Fruit fly (Drosophila melanogaster) whole organism, embryonic: ENCODE data around the gene Indy.

Experiments
- Bdp1 ChIP-seq: fragments of 200-800 bp; sonication (Bioruptor generic); optimal IDR thresholded peaks from 3 replicates; lab custom pipeline; 2016; ENCODE audit warnings: missing biosample characterization, missing genetic modification characterization
- CG10147 ChIP-seq: fragments of 200-800 bp; sonication (Bioruptor generic); optimal IDR thresholded peaks from 2 replicates; lab custom pipeline; 2019; ENCODE audit warnings: missing biosample characterization, mild to moderate bottlenecking, missing genetic modification characterization, moderate library complexity
- CG10431 ChIP-seq: fragments of 200-800 bp; sonication (Bioruptor generic); optimal IDR thresholded peaks from 3 replicates; lab custom pipeline; 2018; ENCODE audit warnings: missing biosample characterization, mild to moderate bottlenecking, missing genetic modification characterization
- CG11247 ChIP-seq: fragments of 200-800 bp; sonication (Bioruptor generic); IDR thresholded peaks from 2 replicates; pipeline ENCODE4 v1.3.6; 2022; ENCODE audit warnings: missing biosample characterization, missing genetic modification characterization
- CG11398 ChIP-seq: fragments of 200-800 bp; sonication (Bioruptor generic); optimal IDR thresholded peaks from 2 replicates; lab custom pipeline; 2016; ENCODE audit warnings: missing biosample characterization, missing genetic modification characterization
- CG12942 ChIP-seq: fragments of 200-800 bp; sonication (Bioruptor generic); optimal IDR thresholded peaks from 3 replicates; lab custom pipeline; 2016; ENCODE audit warnings: missing biosample characterization, missing genetic modification characterization
- CG13287 ChIP-seq: fragments of 200-800 bp; sonication (Bioruptor generic); IDR thresholded peaks from 2 replicates; pipeline ENCODE4 v1.3.6; 2022; ENCODE audit warnings: missing biosample characterization, missing genetic modification characterization; ENCODE audit not compliant: partially characterized antibody
- CG13296 ChIP-seq: fragments of 200-800 bp; sonication (Bioruptor generic); optimal IDR thresholded peaks from 3 replicates; lab custom pipeline; 2018; ENCODE audit warnings: missing biosample characterization, mild to moderate bottlenecking, missing genetic modification characterization
- CG15269 ChIP-seq: fragments of 200-800 bp; sonication (Bioruptor generic); optimal IDR thresholded peaks from 2 replicates; lab custom pipeline; 2018; ENCODE audit warnings: missing biosample characterization, mild to moderate bottlenecking, missing genetic modification characterization, moderate library complexity
- CG1603 ChIP-seq: fragments of 200-800 bp; sonication (Bioruptor generic); optimal IDR thresholded peaks from 2 replicates; lab custom pipeline; 2019; ENCODE audit warnings: missing biosample characterization, mild to moderate bottlenecking, missing genetic modification characterization, moderate library complexity
- CG17568 ChIP-seq: fragments of 200-800 bp; sonication (Bioruptor generic); optimal IDR thresholded peaks from 2 replicates; lab custom pipeline; 2018; ENCODE audit warnings: missing biosample characterization, mild to moderate bottlenecking, missing genetic modification characterization, moderate library complexity
- CG2202 ChIP-seq: fragments of 200-800 bp; sonication (Bioruptor generic); optimal IDR thresholded peaks from 2 replicates; lab custom pipeline; 2018; ENCODE audit warnings: missing biosample characterization, mild to moderate bottlenecking, missing genetic modification characterization
- CG2678 ChIP-seq: fragments of 200-800 bp; sonication (Bioruptor generic); optimal IDR thresholded peaks from 3 replicates; lab custom pipeline; 2019; ENCODE audit warnings: missing biosample characterization, mild to moderate bottlenecking, missing genetic modification characterization, moderate library complexity
- CG31365 ChIP-seq: fragments of 200-800 bp; sonication (Bioruptor generic); optimal IDR thresholded peaks from 2 replicates; lab custom pipeline; 2018; ENCODE audit warnings: missing biosample characterization, mild to moderate bottlenecking, missing genetic modification characterization
- CG33557 ChIP-seq: fragments of 200-800 bp; sonication (Bioruptor generic); optimal IDR thresholded peaks from 2 replicates; lab custom pipeline; 2019; ENCODE audit warnings: missing biosample characterization, mild to moderate bottlenecking, missing genetic modification characterization, moderate library complexity
- CG4360 ChIP-seq: fragments of 200-800 bp; sonication (Bioruptor generic); IDR thresholded peaks from 2 replicates; pipeline ENCODE4 v1.3.6; 2022; ENCODE audit warnings: missing biosample characterization, missing genetic modification characterization
- CG43689 ChIP-seq: fragments of 200-800 bp; sonication (Bioruptor generic); IDR thresholded peaks from 2 replicates; pipeline ENCODE4 v1.3.6; 2022; ENCODE audit warnings: missing biosample characterization, missing genetic modification characterization
- CG6683 ChIP-seq: fragments of 200-800 bp; sonication (Bioruptor generic); optimal IDR thresholded peaks from 2 replicates; lab custom pipeline; 2017; ENCODE audit warnings: missing biosample characterization, mild to moderate bottlenecking, missing genetic modification characterization, missing genetic modification reagents
- CG6765 ChIP-seq: fragments of 200-800 bp; sonication (Bioruptor generic); optimal IDR thresholded peaks from 3 replicates; lab custom pipeline; 2017; ENCODE audit warnings: missing biosample characterization, mild to moderate bottlenecking, missing genetic modification characterization
- CG7556 ChIP-seq: fragments of 200-800 bp; sonication (Bioruptor generic); optimal IDR thresholded peaks from 2 replicates; lab custom pipeline; 2017; ENCODE audit warnings: missing biosample characterization, mild to moderate bottlenecking, missing genetic modification characterization
- CG7987 ChIP-seq: fragments of 200-800 bp; sonication (Bioruptor generic); optimal IDR thresholded peaks from 2 replicates; lab custom pipeline; 2018; ENCODE audit warnings: missing biosample characterization, mild to moderate bottlenecking, missing genetic modification characterization, moderate library complexity
- CTCF ChIP-seq: fragments of 200-800 bp; sonication (Bioruptor generic); optimal IDR thresholded peaks from 2 replicates; lab custom pipeline; 2017; ENCODE audit warnings: missing biosample characterization, mild to moderate bottlenecking, missing genetic modification characterization, moderate library complexity
- Dbx ChIP-seq: fragments of 200-800 bp; sonication (Bioruptor generic); IDR thresholded peaks from 3 replicates; pipeline ENCODE4 v1.3.6; 2022; ENCODE audit warnings: missing biosample characterization, missing genetic modification characterization
- ERR ChIP-seq: fragments of 200-800 bp; sonication (Bioruptor generic); optimal IDR thresholded peaks from 2 replicates; lab custom pipeline; 2016; ENCODE audit warnings: missing biosample characterization, missing genetic modification characterization
- Elba2 ChIP-seq: fragments of 200-800 bp; sonication (Bioruptor generic); optimal IDR thresholded peaks from 3 replicates; lab custom pipeline; 2016; ENCODE audit warnings: missing biosample characterization, missing genetic modification characterization
- HLH54F ChIP-seq: fragments of 200-800 bp; sonication (Bioruptor generic); optimal IDR thresholded peaks from 3 replicates; lab custom pipeline; 2016; ENCODE audit warnings: missing biosample characterization, missing genetic modification characterization
- Lpt ChIP-seq: fragments of >200 bp; optimal IDR thresholded peaks from 2 replicates; lab custom pipeline; 2018; ENCODE audit warnings: missing biosample characterization, missing genetic modification characterization
- Rfx ChIP-seq: fragments of 200-800 bp; sonication (Bioruptor generic); IDR thresholded peaks from 2 replicates; pipeline ENCODE4 v1.3.6; 2022; ENCODE audit warnings: missing biosample characterization, missing genetic modification characterization
- Scr ChIP-seq: fragments of 200-800 bp; sonication (Bioruptor generic); IDR thresholded peaks from 2 replicates; pipeline ENCODE4 v1.3.6; 2022; ENCODE audit warnings: missing biosample characterization, missing genetic modification characterization; ENCODE audit not compliant: partially characterized antibody
- Usf ChIP-seq: fragments of 200-800 bp; sonication (Bioruptor generic); optimal IDR thresholded peaks from 2 replicates; lab custom pipeline; 2017; ENCODE audit warnings: missing genotype, missing biosample characterization, missing genetic modification characterization
- al ChIP-seq: fragments of 200-800 bp; sonication (Bioruptor generic); IDR thresholded peaks from 2 replicates; pipeline ENCODE4 v1.3.6; 2022; ENCODE audit warnings: missing biosample characterization, missing genetic modification characterization
- ash1 ChIP-seq: fragments of 200-800 bp; sonication (Bioruptor generic); optimal IDR thresholded peaks from 2 replicates; lab custom pipeline; 2018; ENCODE audit warnings: missing biosample characterization, mild to moderate bottlenecking, missing genetic modification characterization
- chinmo ChIP-seq: fragments of 200-800 bp; sonication (Bioruptor generic); IDR thresholded peaks from 4 replicates; pipeline ENCODE4 v1.3.6; 2022; ENCODE audit warnings: missing biosample characterization, missing genetic modification characterization; ENCODE audit not compliant: partially characterized antibody
- corto ChIP-seq: fragments of 200-800 bp; sonication (Bioruptor generic); optimal IDR thresholded peaks from 2 replicates; lab custom pipeline; 2016; ENCODE audit warnings: missing biosample characterization, mild to moderate bottlenecking, missing genetic modification characterization, moderate library complexity
- crol ChIP-seq: fragments of 200-800 bp; sonication (Bioruptor generic); IDR thresholded peaks from 2 replicates; pipeline ENCODE4 v1.3.6; 2022; ENCODE audit warnings: missing biosample characterization, missing genetic modification characterization
- dimm ChIP-seq: fragments of 200-800 bp; sonication (Bioruptor generic); IDR thresholded peaks from 2 replicates; pipeline ENCODE4 v1.3.6; 2022; ENCODE audit warnings: missing biosample characterization, missing genetic modification characterization
- dmrt99B ChIP-seq: fragments of 200-800 bp; sonication (Bioruptor generic); optimal IDR thresholded peaks from 2 replicates; lab custom pipeline; 2018; ENCODE audit warnings: missing biosample characterization, mild to moderate bottlenecking, missing genetic modification characterization, moderate library complexity
- gsb-n ChIP-seq: fragments of 200-800 bp; sonication (Bioruptor generic); optimal IDR thresholded peaks from 3 replicates; lab custom pipeline; 2018; ENCODE audit warnings: missing biosample characterization, mild to moderate bottlenecking, missing genetic modification characterization
- gt ChIP-seq: fragments of 200-800 bp; sonication (Bioruptor generic); IDR thresholded peaks from 2 replicates; pipeline ENCODE4 v1.3.6; 2022; ENCODE audit warnings: missing biosample characterization, missing genetic modification characterization
- hb ChIP-seq: fragments of 200-800 bp; sonication (Bioruptor generic); IDR thresholded peaks from 3 replicates; pipeline ENCODE4 v1.3.6; 2022; ENCODE audit warnings: missing biosample characterization, missing genetic modification characterization; ENCODE audit not compliant: partially characterized antibody
- oc ChIP-seq: fragments of 200-800 bp; sonication (Bioruptor generic); optimal IDR thresholded peaks from 2 replicates; lab custom pipeline; 2018; ENCODE audit warnings: missing biosample characterization, mild to moderate bottlenecking, missing genetic modification characterization, moderate library complexity
- pan ChIP-seq, 4 experiments: fragments of >200 bp in 3 of 4; fragments of 200-800 bp in 1 of 4; sonication (Bioruptor generic) in 1 of 4; optimal IDR thresholded peaks in 3 of 4; IDR thresholded peaks in 1 of 4; 2 replicates each; pipeline versions ENCODE4 v1.3.6 to Lab custom; 2017 to 2022; ENCODE audit warnings: missing biosample characterization in 2 of 4, missing genetic modification characterization in 2 of 4, mixed read lengths in 1 of 4
- pros ChIP-seq: fragments of 200-800 bp; sonication (Bioruptor generic); optimal IDR thresholded peaks from 3 replicates; lab custom pipeline; 2019; ENCODE audit warnings: missing biosample characterization, mild to moderate bottlenecking, missing genetic modification characterization, moderate library complexity
- repo ChIP-seq: fragments of 200-800 bp; sonication (Bioruptor generic); optimal IDR thresholded peaks from 2 replicates; lab custom pipeline; 2016; ENCODE audit warnings: missing biosample characterization, missing genetic modification characterization
- ro ChIP-seq: fragments of 200-800 bp; sonication (Bioruptor generic); IDR thresholded peaks from 2 replicates; pipeline ENCODE4 v1.3.6; 2022; ENCODE audit warnings: missing biosample characterization, missing genetic modification characterization
- row ChIP-seq: fragments of 200-800 bp; sonication (Bioruptor generic); IDR thresholded peaks from 3 replicates; pipeline ENCODE4 v1.3.6; 2022; ENCODE audit warnings: missing biosample characterization, missing genetic modification characterization
- tgo ChIP-seq: fragments of 200-800 bp; sonication (Bioruptor generic); IDR thresholded peaks from 3 replicates; pipeline ENCODE4 v1.3.6; 2022; ENCODE audit warnings: missing biosample characterization, missing genetic modification characterization
- tio ChIP-seq: fragments of 200-800 bp; sonication (Bioruptor generic); optimal IDR thresholded peaks from 2 replicates; lab custom pipeline; 2017; ENCODE audit warnings: missing biosample characterization, missing genetic modification characterization, inconsistent platforms
- tna ChIP-seq: fragments of 200-800 bp; sonication (Bioruptor generic); IDR thresholded peaks from 2 replicates; pipeline ENCODE4 v1.3.6; 2022; ENCODE audit warnings: missing biosample characterization, missing genetic modification characterization; ENCODE audit not compliant: partially characterized antibody
- unc-4 ChIP-seq: fragments of 200-800 bp; sonication (Bioruptor generic); IDR thresholded peaks from 2 replicates; pipeline ENCODE4 v1.3.6; 2022; ENCODE audit warnings: missing biosample characterization, missing genetic modification characterization; ENCODE audit not compliant: partially characterized antibody

The Indy gene

DNA sequence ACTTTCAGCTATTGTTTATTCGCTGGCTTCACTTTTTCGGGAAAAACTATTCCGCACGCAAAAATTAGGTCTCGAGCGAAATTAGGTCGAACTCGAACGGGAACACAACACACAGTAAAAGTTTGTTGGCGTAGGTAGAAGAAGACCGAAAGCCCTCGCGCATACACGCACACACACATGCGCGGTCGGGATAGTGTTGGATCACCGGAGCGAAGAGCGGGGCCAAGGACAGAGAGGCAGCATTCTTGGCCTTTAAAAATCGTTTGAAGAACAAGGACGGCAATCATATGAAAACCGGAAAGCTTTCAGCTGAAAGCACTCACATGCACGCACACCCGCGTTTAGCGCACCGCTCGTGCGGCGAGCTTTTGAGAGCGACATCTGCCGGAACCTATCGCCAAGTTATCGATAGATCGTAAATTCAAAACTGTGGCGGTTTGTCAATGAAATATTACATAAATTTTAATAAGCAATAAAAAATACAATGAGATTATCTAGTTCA, 44.8 kb downstream of the Indy start, which contains the start of gene ftz-f1 (continued):
- TF ChIP-seq dmrt99B (tag; lab: Kevin White, UChicago) (no peak), gsb-n (tag; lab: Kevin White, UChicago) (no peak), repo (no peak), CG7556 (GFP tag; lab: Kevin White, UChicago) (no peak), corto (peak; percentile 23), CG12942 (no peak), CG6765 (GFP tag; lab: Kevin White, UChicago) (peak; percentile 55), gt (GFP tag; lab: Robert Waterston, UW) (no peak), CG17568 (GFP tag; lab: Kevin White, UChicago) (no peak), row (GFP tag; lab: Robert Waterston, UW) (no peak), ro (no peak), pros (peak; percentile 53), tio (GFP tag; lab: Kevin White, UChicago) (no peak), al (no peak), CG4360 (GFP tag; lab: Robert Waterston, UW) (0 out of 2 replicates have a peak, but pooled peaks have one; percentile 7), CG31365 (tag; lab: Kevin White, UChicago) (no peak), oc (tag; lab: Kevin White, UChicago) (no peak), Scr (GFP tag; lab: Robert Waterston, UW) (peak; percentile 82), CG33557 (GFP tag; lab: Kevin White, UChicago) (peak; percentile 51), CG2202 (no peak), CG13287 (GFP tag; lab: Robert Waterston, UW) (peak; percentile 93), Dbx (GFP tag; lab: Robert Waterston, UW) (0 out of 3 replicates have a peak, but pooled peaks have one; percentile 53), ash1 (GFP tag; lab: Kevin White, UChicago) (peak; percentile 19), crol (peak; percentile 95), CG11398 (GFP tag; lab: Kevin White, UChicago) (peak; percentile 29), ERR (GFP tag; lab: Kevin White, UChicago) (peak; percentile 1), CG43689 (GFP tag; lab: Robert Waterston, UW) (no peak), CG2678 (tag; lab: Kevin White, UChicago) (no peak), CG10431 (GFP tag; lab: Kevin White, UChicago) (no peak), tna (peak; percentile 86), CG11247 (GFP tag; lab: Robert Waterston, UW) (no peak), Bdp1 (GFP tag; lab: Kevin White, UChicago) (peak; percentile 8), CTCF (GFP tag; lab: Kevin White, UChicago) (peak; percentile 98), hb (peak; percentile 54; the same call in 1 of the 3 replicates), Usf (GFP tag; lab: Kevin White, UChicago) (no peak), dimm (GFP tag; lab: Robert Waterston, UW) (no peak), tgo (GFP tag; lab: Robert Waterston, UW) (no peak), CG6683 (GFP tag; lab: Kevin White, UChicago) (peak; percentile 23), Elba2 (GFP tag; lab: Kevin White, UChicago) (no peak), unc-4 (GFP tag; lab: Robert Waterston, UW) (no peak; the same call in none of the 2 replicates), CG7987 (GFP tag; lab: Kevin White, UChicago) (peak; percentile 59), HLH54F (GFP tag; lab: Kevin White, UChicago) (no peak), pan (optimal IDR thresholded peaks at IDR 0.05; lab: Kevin White, UChicago) (no peak), pan (GFP tag; optimal IDR thresholded peaks at IDR 0.05 in 1 of 2, IDR thresholded peaks at IDR 0.05 in 1 of 2) (peak in 1 of 2 experiments; percentile 51), chinmo (GFP tag; lab: Robert Waterston, UW) (peak; percentile 99), CG10147 (GFP tag; lab: Kevin White, UChicago) (no peak), Lpt (no peak), CG1603 (tag; lab: Kevin White, UChicago) (no peak), CG13296 (GFP tag; lab: Kevin White, UChicago) (peak; percentile 54), CG15269 (tag; lab: Kevin White, UChicago) (no peak), Rfx (GFP tag; lab: Robert Waterston, UW) (peak; percentile 73)
